Worm (Caenorhabditis elegans) whole organism, midembryonic: ENCODE results near the gene glb-27.

Experiments
- cog-1 ChIP-seq: sonication (generic microtip); optimal IDR thresholded peaks from 2 replicates; lab custom pipeline; 2016; ENCODE audit warnings: missing genetic modification characterization, missing compliant biosample characterization
- ref-1 ChIP-seq: fragments of 200-800 bp; sonication (Bioruptor generic); conservative IDR thresholded peaks from 2 replicates; pipeline ENCODE4 v1.3.6; 2022; ENCODE audit warnings: missing genetic modification reagents, missing genetic modification characterization, missing compliant biosample characterization
- ztf-23 ChIP-seq: fragments of 200-800 bp; sonication (Bioruptor generic); IDR thresholded peaks from 2 replicates; pipeline ENCODE4 v1.3.6; 2022; ENCODE audit warnings: missing genetic modification reagents, missing genetic modification characterization, missing compliant biosample characterization
- ztf-29 ChIP-seq: fragments of 200-800 bp; sonication (Bioruptor generic); IDR thresholded peaks from 2 replicates; pipeline ENCODE4 v1.3.6; 2022; ENCODE audit warnings: missing genetic modification reagents, missing genetic modification characterization, missing compliant biosample characterization

DNA sequence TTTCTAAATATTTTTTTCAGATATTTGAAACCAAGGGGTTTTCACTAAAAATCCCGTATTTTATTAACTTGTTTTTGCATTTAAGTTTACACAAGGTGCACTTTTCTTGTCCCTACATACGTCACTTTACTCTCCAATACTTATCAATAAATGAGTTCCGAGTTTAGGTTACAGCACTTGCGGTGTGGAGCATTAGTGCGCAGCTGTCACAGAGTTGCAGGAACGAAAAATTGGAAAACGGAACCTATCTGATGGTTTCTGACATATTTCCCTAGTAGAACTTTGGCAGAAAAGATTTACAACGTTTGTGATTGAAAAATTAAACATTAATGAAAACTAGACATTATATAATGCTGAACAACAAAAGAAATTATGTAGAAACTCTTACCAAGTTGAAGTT is 57.9 kb downstream of the glb-27 start:
- TF ChIP-seq cog-1 (tag; lab: Kevin White, UChicago) (no peak), ztf-29 (GFP tag; lab: Robert Waterston, UW) (no peak), ztf-23 (GFP tag; lab: Robert Waterston, UW) (no peak), ref-1 (no peak)
